Worm (Caenorhabditis elegans) whole organism, L4 larva: Measurements from ENCODE around the gene F26G1.2.

Experiments used
- ceh-28 ChIP-seq: fragments of 150-350 bp; optimal IDR thresholded peaks from 2 replicates; lab custom pipeline; 2014; ENCODE audit warnings: missing biosample characterization, missing genetic modification reagents, missing genetic modification characterization
- daf-12 ChIP-seq: fragments of 150-350 bp; optimal IDR thresholded peaks from 2 replicates; lab custom pipeline; 2014; ENCODE audit warnings: missing biosample characterization, missing genetic modification reagents, missing genetic modification characterization
- fos-1 ChIP-seq: fragments of 150-350 bp; optimal IDR thresholded peaks from 2 replicates; lab custom pipeline; 2014; ENCODE audit warnings: missing biosample characterization, missing genetic modification characterization
- nhr-102 ChIP-seq: sonication (generic microtip); optimal IDR thresholded peaks from 2 replicates; lab custom pipeline; 2016; ENCODE audit warnings: mild to moderate bottlenecking, missing genetic modification characterization, moderate library complexity, missing compliant biosample characterization
- nhr-11 ChIP-seq: fragments of 150-350 bp; optimal IDR thresholded peaks from 2 replicates; lab custom pipeline; 2014; ENCODE audit warnings: missing biosample characterization, missing genetic modification characterization
- nhr-76 ChIP-seq: fragments of 150-350 bp; optimal IDR thresholded peaks from 2 replicates; lab custom pipeline; 2014; ENCODE audit warnings: missing biosample characterization, missing genetic modification characterization
- pha-4 ChIP-seq, 2 experiments: fragments of 150-350 bp in 1 of 2; fragments of 200-800 bp in 1 of 2; sonication (Bioruptor generic) in 1 of 2; IDR thresholded peaks in 1 of 2; optimal IDR thresholded peaks in 1 of 2; 2 replicates each; pipeline versions ENCODE4 v1.3.6 to Lab custom; 2014 to 2022; ENCODE audit warnings: missing genetic modification characterization in 2 of 2, missing genetic modification reagents in 2 of 2, missing biosample characterization in 1 of 2, missing compliant biosample characterization in 1 of 2
- pqm-1 ChIP-seq: sonication (generic microtip); optimal IDR thresholded peaks from 2 replicates; lab custom pipeline; 2017; ENCODE audit warnings: missing biosample characterization, missing genetic modification characterization
- snpc-4 ChIP-seq: fragments of 150-350 bp; optimal IDR thresholded peaks from 2 replicates; lab custom pipeline; 2014; ENCODE audit warnings: missing biosample characterization, missing genetic modification characterization
- spr-3 ChIP-seq: fragments of 200-800 bp; sonication (Bioruptor generic); optimal IDR thresholded peaks from 2 replicates; lab custom pipeline; 2018; ENCODE audit warnings: mild to moderate bottlenecking, missing genetic modification characterization, missing compliant biosample characterization
- unc-130 ChIP-seq: sonication (generic microtip); optimal IDR thresholded peaks from 2 replicates; lab custom pipeline; 2016; ENCODE audit warnings: missing genetic modification reagents, missing genetic modification characterization, missing compliant biosample characterization
- unc-62 ChIP-seq, 3 experiments: fragments of 150-350 bp in 1 of 3; sonication (generic microtip); optimal IDR thresholded peaks in 2 of 3; peaks in 1 of 3; 1 replicate in 1 of 3; 2 replicates in 2 of 3; lab custom pipeline; 2014 to 2017; ENCODE audit warnings: missing biosample characterization in 3 of 3, missing genetic modification characterization in 3 of 3, missing genetic modification reagents in 3 of 3, missing genotype in 1 of 3
- ztf-11 ChIP-seq: fragments of 150-350 bp; optimal IDR thresholded peaks from 2 replicates; lab custom pipeline; 2014; ENCODE audit warnings: missing biosample characterization, missing genetic modification characterization

DNA sequence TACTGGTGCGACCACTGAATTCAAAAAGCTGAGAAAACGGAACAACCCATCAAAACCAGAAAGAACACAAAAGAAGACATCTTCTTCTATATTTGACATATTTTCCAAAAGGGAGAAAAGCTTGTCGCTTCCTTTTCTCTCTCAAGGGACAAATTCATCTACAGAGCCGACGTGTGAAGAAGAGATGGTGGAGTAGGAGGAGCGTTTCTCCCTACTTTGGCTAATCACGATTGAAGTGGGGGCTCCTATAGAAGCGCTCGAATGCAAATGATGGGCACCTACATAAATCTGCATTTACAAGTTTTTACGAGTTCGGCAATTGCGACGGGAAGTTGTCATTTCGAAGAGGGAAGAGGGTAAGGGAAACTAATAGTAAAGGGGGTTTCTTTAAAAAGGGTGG is 43.4 kb downstream of the F26G1.2 start:
- TF ChIP-seq nhr-76 (no peak), nhr-11 (tag; lab: Kevin White, UChicago) (no peak), snpc-4 (no peak), fos-1 (no peak), nhr-102 (no peak), daf-12 (no peak), unc-130 (no peak), spr-3 (GFP tag; lab: Kevin White, UChicago) (no peak), ztf-11 (tag; lab: Kevin White, UChicago) (no peak), unc-62 (GFP tag; optimal IDR thresholded peaks at IDR 0.05 in 1 of 2; lab: Kevin White, UChicago) (peak in 1 of 2 experiments; percentile 81), unc-62 (tag; optimal IDR thresholded peaks at IDR 0.05; lab: Kevin White, UChicago) (no peak), pqm-1 (tag; lab: Kevin White, UChicago) (no peak), ceh-28 (tag; lab: Kevin White, UChicago) (no peak), pha-4 (GFP tag; IDR thresholded peaks at IDR 0.05; lab: Robert Waterston, UW) (no peak), pha-4 (tag; optimal IDR thresholded peaks at IDR 0.05; lab: Kevin White, UChicago) (no peak)
